Worm (Caenorhabditis elegans) whole organism, L3 larva: Measurements from ENCODE around the gene mstr-2.

Experiments
- ama-1 ChIP-seq: fragments of 150-350 bp; optimal IDR thresholded peaks from 2 replicates; lab custom pipeline; 2018
- ceh-16 ChIP-seq: sonication (generic microtip); optimal IDR thresholded peaks from 2 replicates; lab custom pipeline; 2017; ENCODE audit warnings: missing biosample characterization, missing genetic modification characterization
- ceh-28 ChIP-seq: fragments of 150-350 bp; optimal IDR thresholded peaks from 2 replicates; lab custom pipeline; 2014; ENCODE audit warnings: missing biosample characterization, missing genetic modification reagents, missing genetic modification characterization
- ceh-82 ChIP-seq: fragments of 150-350 bp; optimal IDR thresholded peaks from 2 replicates; lab custom pipeline; 2014; ENCODE audit warnings: missing biosample characterization, missing genetic modification characterization
- ceh-9 ChIP-seq: sonication (generic microtip); optimal IDR thresholded peaks from 2 replicates; lab custom pipeline; 2018; ENCODE audit warnings: missing biosample characterization, missing genetic modification characterization
- daf-12 ChIP-seq: fragments of 150-350 bp; optimal IDR thresholded peaks from 2 replicates; lab custom pipeline; 2014; ENCODE audit warnings: missing biosample characterization, missing genetic modification reagents, missing genetic modification characterization
- egl-27 ChIP-seq: sonication (generic microtip); optimal IDR thresholded peaks from 4 replicates; lab custom pipeline; 2017; ENCODE audit warnings: missing biosample characterization, missing genetic modification reagents, missing genetic modification characterization
- egl-5 ChIP-seq: fragments of 150-350 bp; optimal IDR thresholded peaks from 2 replicates; lab custom pipeline; 2017; ENCODE audit warnings: missing biosample characterization, missing genetic modification reagents, missing genetic modification characterization, inconsistent platforms
- elt-1 ChIP-seq: fragments of 150-350 bp; optimal IDR thresholded peaks from 2 replicates; lab custom pipeline; 2014; ENCODE audit warnings: missing biosample characterization, missing genetic modification characterization
- elt-2 ChIP-seq: sonication (generic microtip); optimal IDR thresholded peaks from 2 replicates; lab custom pipeline; 2016; ENCODE audit warnings: missing genetic modification reagents, mild to moderate bottlenecking, missing genetic modification characterization, missing compliant biosample characterization
- fkh-10 ChIP-seq: sonication (generic microtip); optimal IDR thresholded peaks from 2 replicates; lab custom pipeline; 2017; ENCODE audit warnings: missing biosample characterization, missing genetic modification reagents, missing genetic modification characterization
- fkh-2 ChIP-seq: fragments of 150-350 bp; optimal IDR thresholded peaks from 2 replicates; lab custom pipeline; 2014; ENCODE audit warnings: missing biosample characterization, missing genetic modification reagents, missing genetic modification characterization
- fos-1 ChIP-seq: fragments of 150-350 bp; optimal IDR thresholded peaks from 2 replicates; lab custom pipeline; 2014; ENCODE audit warnings: missing biosample characterization, missing genetic modification characterization
- hmg-11 ChIP-seq: sonication (generic microtip); optimal IDR thresholded peaks from 2 replicates; lab custom pipeline; 2016; ENCODE audit warnings: missing genetic modification characterization, missing compliant biosample characterization
- jun-1 ChIP-seq: fragments of 150-350 bp; optimal IDR thresholded peaks from 2 replicates; lab custom pipeline; 2014; ENCODE audit warnings: missing biosample characterization, missing genetic modification reagents, missing genetic modification characterization
- lin-15B ChIP-seq: fragments of 150-350 bp; optimal IDR thresholded peaks from 2 replicates; lab custom pipeline; 2014; ENCODE audit warnings: missing biosample characterization, missing genetic modification characterization
- mdl-1 ChIP-seq: fragments of 150-350 bp; optimal IDR thresholded peaks from 2 replicates; lab custom pipeline; 2014; ENCODE audit warnings: missing biosample characterization, missing genetic modification characterization
- mml-1 ChIP-seq: fragments of 150-350 bp; sonication (generic microtip); optimal IDR thresholded peaks from 3 replicates; lab custom pipeline; 2014; ENCODE audit warnings: missing biosample characterization, missing genetic modification characterization
- nfya-1 ChIP-seq: sonication (generic microtip); optimal IDR thresholded peaks from 2 replicates; lab custom pipeline; 2017; ENCODE audit warnings: missing genetic modification characterization, mild to moderate bottlenecking, missing compliant biosample characterization, antibody characterized with exemption, moderate library complexity; ENCODE audit not compliant: insufficient read depth
- nhr-11 ChIP-seq: fragments of 150-350 bp; optimal IDR thresholded peaks from 2 replicates; lab custom pipeline; 2014; ENCODE audit warnings: missing biosample characterization, missing genetic modification characterization
- nhr-12 ChIP-seq: fragments of 150-350 bp; optimal IDR thresholded peaks from 2 replicates; lab custom pipeline; 2014; ENCODE audit warnings: missing biosample characterization, missing genetic modification characterization
- nhr-23 ChIP-seq: fragments of 150-350 bp; optimal IDR thresholded peaks from 2 replicates; lab custom pipeline; 2014; ENCODE audit warnings: missing biosample characterization, missing genetic modification reagents, missing genetic modification characterization
- nhr-237 ChIP-seq: fragments of 150-350 bp; optimal IDR thresholded peaks from 2 replicates; lab custom pipeline; 2014; ENCODE audit warnings: missing biosample characterization, missing genetic modification characterization
- nhr-28 ChIP-seq: fragments of 150-350 bp; optimal IDR thresholded peaks from 2 replicates; lab custom pipeline; 2014; ENCODE audit warnings: missing biosample characterization, missing genetic modification characterization
- nhr-43 ChIP-seq: sonication (generic microtip); optimal IDR thresholded peaks from 2 replicates; lab custom pipeline; 2016; ENCODE audit warnings: mild to moderate bottlenecking, missing genetic modification characterization, missing compliant biosample characterization; ENCODE audit not compliant: poor library complexity, severe bottlenecking
- nhr-67 ChIP-seq: fragments of 150-350 bp; optimal IDR thresholded peaks from 2 replicates; lab custom pipeline; 2014; ENCODE audit warnings: missing biosample characterization, missing genetic modification characterization
- nhr-76 ChIP-seq: fragments of 150-350 bp; sonication (generic microtip); optimal IDR thresholded peaks from 5 replicates; lab custom pipeline; 2014; ENCODE audit warnings: missing biosample characterization, missing genetic modification characterization
- nhr-77 ChIP-seq: fragments of 150-350 bp; optimal IDR thresholded peaks from 2 replicates; lab custom pipeline; 2014; ENCODE audit warnings: missing biosample characterization, missing genetic modification characterization
- pqm-1 ChIP-seq: fragments of 150-350 bp; optimal IDR thresholded peaks from 2 replicates; lab custom pipeline; 2017; ENCODE audit warnings: missing biosample characterization, missing genetic modification characterization, inconsistent platforms
- sea-2 ChIP-seq: fragments of 150-350 bp; sonication (generic microtip); optimal IDR thresholded peaks from 4 replicates; lab custom pipeline; 2014; ENCODE audit warnings: missing biosample characterization, missing genetic modification reagents, missing genetic modification characterization
- skn-1 ChIP-seq: fragments of 150-350 bp; optimal IDR thresholded peaks from 2 replicates; lab custom pipeline; 2014; ENCODE audit warnings: missing biosample characterization, missing genetic modification characterization
- tbx-2 ChIP-seq: sonication (generic microtip); optimal IDR thresholded peaks from 2 replicates; lab custom pipeline; 2016; ENCODE audit warnings: mild to moderate bottlenecking, missing genetic modification characterization, missing compliant biosample characterization
- unc-39 ChIP-seq: sonication (generic microtip); optimal IDR thresholded peaks from 4 replicates; lab custom pipeline; 2017; ENCODE audit warnings: missing biosample characterization, missing genetic modification characterization
- ztf-11 ChIP-seq: fragments of 150-350 bp; optimal IDR thresholded peaks from 2 replicates; lab custom pipeline; 2014; ENCODE audit warnings: missing biosample characterization, missing genetic modification characterization

Gene mstr-2

DNA sequence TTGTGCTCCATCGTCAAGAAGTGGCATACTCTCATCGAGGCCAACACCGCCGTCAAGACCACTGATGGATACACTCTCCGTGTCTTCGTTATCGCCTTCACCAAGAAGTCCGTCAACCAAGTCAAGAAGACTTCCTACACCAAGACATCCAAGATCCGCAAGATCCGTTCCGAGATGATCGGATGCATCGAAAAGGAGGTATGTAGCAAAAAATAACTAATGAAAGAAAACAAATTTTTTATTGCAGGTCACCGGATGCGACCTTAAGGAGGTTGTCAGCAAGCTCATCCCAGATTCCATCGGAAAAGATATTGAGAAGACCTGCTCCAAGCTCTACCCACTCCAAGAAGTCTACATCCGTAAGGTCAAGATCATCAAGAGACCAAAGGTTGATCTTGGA lies 7.4 kb downstream of the mstr-2 start:
- no peak for TF ChIP-seq daf-12 (tag; lab: Kevin White, UChicago)
- no peak for TF ChIP-seq tbx-2 (tag; lab: Kevin White, UChicago)
- TF ChIP-seq mml-1, result no peak
- TF ChIP-seq lin-15B (tag; lab: Kevin White, UChicago), result no peak
- no peak for TF ChIP-seq ceh-28 (tag; lab: Kevin White, UChicago)
- TF ChIP-seq sea-2 (GFP tag; lab: Kevin White, UChicago), result no peak
- TF ChIP-seq egl-27 (tag; lab: Kevin White, UChicago), result no peak

DNA sequence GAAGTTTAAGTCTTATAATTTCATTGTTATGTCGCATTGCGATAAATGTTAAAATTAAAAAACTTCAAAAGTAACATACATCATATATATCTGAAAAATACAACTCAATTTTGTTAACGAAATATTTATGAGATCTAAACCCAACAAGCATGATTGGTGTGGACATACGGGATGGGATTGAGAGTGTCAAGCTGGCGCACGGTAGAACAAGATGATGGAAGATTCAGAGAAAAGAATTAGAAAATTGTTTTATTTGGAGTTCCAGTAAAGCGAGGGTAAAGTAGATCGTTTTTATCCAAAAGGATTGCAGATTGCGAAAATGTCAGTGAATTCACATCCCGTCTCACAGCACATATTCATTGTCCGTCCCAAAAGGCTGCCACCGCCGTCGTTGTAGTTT lies 7.9 kb downstream of the mstr-2 start:
- TF ChIP-seq pqm-1 (tag; lab: Kevin White, UChicago) (no peak), nhr-28 (tag; lab: Kevin White, UChicago) (no peak), skn-1 (tag; lab: Kevin White, UChicago) (no peak), elt-2 (tag; lab: Kevin White, UChicago) (no peak), jun-1 (tag; lab: Kevin White, UChicago) (no peak), ceh-82 (no peak), ztf-11 (tag; lab: Kevin White, UChicago) (no peak), daf-12 (tag; lab: Kevin White, UChicago) (no peak), nhr-77 (tag; lab: Kevin White, UChicago) (no peak), sea-2 (GFP tag; lab: Kevin White, UChicago) (no peak), tbx-2 (tag; lab: Kevin White, UChicago) (no peak), unc-39 (no peak), fkh-2 (tag; lab: Kevin White, UChicago) (no peak), nhr-12 (tag; lab: Kevin White, UChicago) (no peak)

DNA sequence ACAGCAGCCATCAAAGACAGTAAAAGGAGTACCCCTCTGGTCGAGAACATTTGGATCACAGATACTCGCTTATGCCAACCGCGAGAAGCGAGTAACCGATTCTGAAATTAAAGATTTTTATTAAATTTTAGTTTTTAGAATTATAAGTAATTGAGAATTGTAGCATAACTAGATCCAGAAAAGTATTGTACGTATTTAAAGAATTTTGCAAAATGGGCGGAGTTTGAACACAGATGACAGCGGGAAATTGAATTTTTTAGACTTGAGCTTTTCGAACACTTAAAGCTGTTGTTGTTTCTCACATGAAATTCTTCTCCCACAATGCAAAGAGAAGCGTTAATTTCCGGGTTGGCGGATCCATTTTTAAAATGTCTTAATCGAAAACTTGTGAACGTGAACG lies 8.6 kb downstream of the mstr-2 start, which contains the start of gene ins-17:
ins-17 (minus strand) TSS at position 101 of the 400 bp plus-strand sequence.
- TF ChIP-seq sea-2 (GFP tag; lab: Kevin White, UChicago) (no peak), nhr-23 (no peak), nhr-77 (tag; lab: Kevin White, UChicago) (no peak), ama-1 (no peak), mdl-1 (tag; lab: Kevin White, UChicago) (no peak), unc-39 (no peak)

DNA sequence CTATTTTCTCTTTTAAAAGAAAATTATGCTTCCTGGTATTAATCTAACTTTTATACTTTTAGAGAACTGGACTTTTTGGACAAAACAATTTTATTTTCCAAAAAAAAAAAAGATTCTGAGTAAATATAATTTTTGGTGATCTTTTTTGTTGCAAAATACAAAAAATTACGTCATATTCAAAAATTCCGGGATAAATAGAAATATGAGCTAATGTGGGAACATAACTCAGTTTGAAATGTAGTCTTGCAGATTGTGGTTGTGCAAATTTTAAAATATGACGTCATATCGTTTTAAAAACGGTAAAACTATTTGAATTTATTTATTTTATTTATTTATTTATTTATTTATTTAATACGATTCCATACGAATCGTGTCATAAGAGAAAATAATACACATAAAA lies 12.9 kb downstream of the mstr-2 start:
- no peak for TF ChIP-seq mdl-1 (tag; lab: Kevin White, UChicago)
- TF ChIP-seq elt-1 (tag; lab: Kevin White, UChicago), result no peak
- TF ChIP-seq ceh-16 (tag; lab: Kevin White, UChicago), result no peak
- TF ChIP-seq, all 47 proteins: peak for 0

DNA sequence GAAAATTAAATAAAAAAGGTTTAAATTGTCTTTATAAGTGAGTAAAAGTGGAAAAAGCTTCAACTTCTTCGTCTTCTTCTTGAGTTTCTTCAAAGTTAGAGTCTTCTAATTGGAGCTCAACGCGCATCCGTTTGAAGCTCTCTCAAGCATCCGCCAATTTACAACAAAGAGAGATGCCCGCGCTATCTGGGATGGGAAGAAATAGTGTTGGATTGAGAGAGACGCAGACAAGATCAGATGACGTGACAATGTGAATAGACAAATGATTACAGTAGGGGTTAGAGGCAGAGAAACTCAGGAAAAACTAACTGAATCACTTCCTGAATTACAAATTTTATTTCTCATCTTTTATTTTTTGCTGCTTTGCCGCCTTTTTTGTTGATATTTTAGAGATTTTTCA lies 14.1 kb downstream of the mstr-2 start:
- no peak for TF ChIP-seq nfya-1
- TF ChIP-seq nhr-77 (tag; lab: Kevin White, UChicago), result no peak
- no peak for TF ChIP-seq mdl-1 (tag; lab: Kevin White, UChicago)
- TF ChIP-seq nhr-67, result no peak
- no peak for TF ChIP-seq ceh-9
- TF ChIP-seq egl-27 (tag; lab: Kevin White, UChicago), result no peak
- TF ChIP-seq fkh-10 (GFP tag; lab: Kevin White, UChicago), result no peak
- TF ChIP-seq nhr-43, result no peak
- TF ChIP-seq nhr-237 (tag; lab: Kevin White, UChicago), result no peak
- no peak for TF ChIP-seq ztf-11 (tag; lab: Kevin White, UChicago)
- TF ChIP-seq hmg-11 (tag; lab: Kevin White, UChicago), result no peak
- no peak for TF ChIP-seq fos-1 (tag; lab: Kevin White, UChicago)

DNA sequence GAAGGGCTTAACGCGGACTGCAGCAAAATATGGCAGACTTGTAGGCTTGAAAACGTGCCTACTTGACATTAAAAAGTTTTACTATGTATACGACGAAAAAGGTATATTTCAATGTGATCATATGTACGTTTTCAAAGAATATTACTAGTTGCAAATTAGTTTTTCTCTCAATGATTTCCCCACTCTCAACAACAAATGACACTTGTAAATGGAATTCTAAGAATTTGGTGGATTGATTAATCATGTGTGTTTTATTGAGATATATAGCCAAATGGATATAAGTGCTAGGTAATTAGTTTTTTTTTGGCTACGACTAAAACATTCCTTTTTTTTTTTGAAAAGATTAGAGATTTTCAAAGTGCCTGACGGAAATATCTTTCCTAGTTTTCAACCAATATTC lies 18.4 kb downstream of the mstr-2 start:
- TF ChIP-seq nhr-11 (tag; lab: Kevin White, UChicago) (peak; percentile 96), egl-5 (tag; lab: Kevin White, UChicago) (no peak), nhr-76 (tag; lab: Kevin White, UChicago) (no peak)
- TF ChIP-seq, all 47 proteins: peak for 1
